Worm (Caenorhabditis elegans): ENCODE results near the gene ncx-3.
"Not testable (repeated sequence)": the region's sequence is repeated elsewhere in the genome, so short reads cannot be mapped to it uniquely, and the experiment has no call there.

ncx-3 gene

ce11 chrIV:10744475-10744874, 28.0 kb downstream of the ncx-3 start, which contains the start of gene T25B9.3:
TSS of gene T25B9.3 (plus strand) at chrIV:10744775.
- no peak for TF ChIP-seq bed-3 (GFP tag; optimal IDR thresholded peaks at IDR 0.05)

- TF ChIP-seq nhr-2 (tag; optimal IDR thresholded peaks at IDR 0.05) (peak; percentile 94), lsy-2 (tag; optimal IDR thresholded peaks at IDR 0.05) (no peak), mab-5 (tag; optimal IDR thresholded peaks at IDR 0.05) (no peak), snpc-4 (tag; optimal IDR thresholded peaks at IDR 0.05) (no peak), ceh-83 (GFP tag; optimal IDR thresholded peaks at IDR 0.05) (no peak), elt-1 (tag; optimal IDR thresholded peaks at IDR 0.05; ENCODE audit: borderline replicate concordance, insufficient read depth) (no peak)
Measured at ce11 chrIV:10745332-10745731, 28.9 kb downstream of the ncx-3 start.

ce11 chrIV:10750041-10750440, 33.6 kb downstream of the ncx-3 start, which contains the start of gene T25B9.1:
TSS of gene T25B9.1 (minus strand) at chrIV:10750141.
- TF ChIP-seq nhr-237 (tag; optimal IDR thresholded peaks at IDR 0.05) (no peak), mab-5 (tag; optimal IDR thresholded peaks at IDR 0.05) (no peak), ceh-39 (tag; optimal IDR thresholded peaks at IDR 0.05) (no peak), unc-39 (tag; optimal IDR thresholded peaks at IDR 0.05) (no peak), nhr-76 (tag; optimal IDR thresholded peaks at IDR 0.05) (no peak), mls-2 (tag; optimal IDR thresholded peaks at IDR 0.05) (no peak), flh-1 (GFP tag; optimal IDR thresholded peaks at IDR 0.05) (no peak), cnd-1 (tag; optimal IDR thresholded peaks at IDR 0.05) (no peak), hlh-1 (tag; optimal IDR thresholded peaks at IDR 0.05) (no peak), ztf-11 (tag; optimal IDR thresholded peaks at IDR 0.05) (no peak), ceh-43 (GFP tag; optimal IDR thresholded peaks at IDR 0.05) (no peak), ceh-83 (GFP tag; optimal IDR thresholded peaks at IDR 0.05) (no peak), elt-3 (tag; optimal IDR thresholded peaks at IDR 0.05) (no peak), lin-13 (tag; optimal IDR thresholded peaks at IDR 0.05) (no peak), ham-2 (GFP tag; optimal IDR thresholded peaks at IDR 0.05) (no peak), mep-1 (tag; optimal IDR thresholded peaks at IDR 0.05) (no peak), ces-1 (GFP tag; optimal IDR thresholded peaks at IDR 0.05) (no peak)

- TF ChIP-seq ztf-11, nhr-2, sptf-1 (tag; optimal IDR thresholded peaks at IDR 0.05): not testable (repeated sequence)
Measured at ce11 chrIV:10751740-10752139, 35.3 kb downstream of the ncx-3 start, which contains the start of gene T25B9.2. TSS of gene T25B9.2 (minus strand) at chrIV:10751840.

ce11 chrIV:10754685-10755084, 38.2 kb downstream of the ncx-3 start, which contains the start of gene T25B9.5:
TSS of gene T25B9.5 (minus strand) at chrIV:10754785.
- TF ChIP-seq blmp-1 (tag; optimal IDR thresholded peaks at IDR 0.05) (no peak), drap-1 (GFP tag; optimal IDR thresholded peaks at IDR 0.05) (no peak), nhr-76 (tag; optimal IDR thresholded peaks at IDR 0.05) (no peak), ceh-83 (GFP tag; optimal IDR thresholded peaks at IDR 0.05) (no peak), lsy-2 (tag; optimal IDR thresholded peaks at IDR 0.05) (no peak), mep-1 (tag; optimal IDR thresholded peaks at IDR 0.05) (no peak), pha-4 (tag; optimal IDR thresholded peaks at IDR 0.05) (no peak), nhr-28 (tag; optimal IDR thresholded peaks at IDR 0.05) (no peak)

- no peak for TF ChIP-seq unc-120 (tag; optimal IDR thresholded peaks at IDR 0.05; ENCODE audit: poor library complexity, severe bottlenecking)
- TF ChIP-seq mab-5 (tag; optimal IDR thresholded peaks at IDR 0.05) = no peak
- TF ChIP-seq ceh-83 (GFP tag; optimal IDR thresholded peaks at IDR 0.05) = no peak
- TF ChIP-seq nhr-12 (tag; optimal IDR thresholded peaks at IDR 0.05) = no peak
Measured at ce11 chrIV:10757616-10758193, 41.3 kb downstream of the ncx-3 start, which contains the start of the genes T25B9.4 and T25B9.6. TSS of gene T25B9.4 (minus strand) at chrIV:10757716. TSS of gene T25B9.6 (plus strand) at chrIV:10758143.

- TF ChIP-seq cnd-1 (tag; optimal IDR thresholded peaks at IDR 0.05) (no peak), flh-1 (GFP tag; optimal IDR thresholded peaks at IDR 0.05) (no peak)
Measured at ce11 chrIV:10761344-10761743, 44.9 kb downstream of the ncx-3 start, which contains the start of gene ugt-54. TSS of gene ugt-54 (plus strand) at chrIV:10761698.
